Worm (Caenorhabditis elegans) whole organism, early embryonic: ENCODE results near the gene fbxc-58.

Source experiments
- B0310.2 ChIP-seq: sonication (generic microtip); optimal IDR thresholded peaks from 2 replicates; lab custom pipeline; 2016; ENCODE audit warnings: mild to moderate bottlenecking, missing genetic modification characterization, missing compliant biosample characterization
- F13C5.2 ChIP-seq: sonication (generic microtip); optimal IDR thresholded peaks from 2 replicates; lab custom pipeline; 2017; ENCODE audit warnings: mild to moderate bottlenecking, missing genetic modification characterization, inconsistent platforms, missing compliant biosample characterization
- aly-1 ChIP-seq: sonication (generic microtip); optimal IDR thresholded peaks from 2 replicates; lab custom pipeline; 2016; ENCODE audit warnings: missing genetic modification characterization, missing compliant biosample characterization
- ama-1 ChIP-seq: fragments of 150-350 bp; optimal IDR thresholded peaks from 2 replicates; lab custom pipeline; 2014
- ceh-13 ChIP-seq: fragments of 200-800 bp; sonication (Bioruptor generic); optimal IDR thresholded peaks from 2 replicates; lab custom pipeline; 2018; ENCODE audit warnings: mild to moderate bottlenecking, missing genetic modification characterization, missing compliant biosample characterization
- ceh-36 ChIP-seq: sonication (generic microtip); optimal IDR thresholded peaks from 2 replicates; lab custom pipeline; 2016; ENCODE audit warnings: missing genetic modification characterization, inconsistent platforms, missing compliant biosample characterization
- ets-7 ChIP-seq: sonication (generic microtip); optimal IDR thresholded peaks from 2 replicates; lab custom pipeline; 2016; ENCODE audit warnings: missing genotype, missing genetic modification characterization, missing compliant biosample characterization
- flt-1 ChIP-seq: fragments of 200-800 bp; sonication (Bioruptor generic); IDR thresholded peaks from 2 replicates; pipeline ENCODE4 v1.3.6; 2022; ENCODE audit warnings: missing genetic modification characterization, missing compliant biosample characterization
- hmbx-1 ChIP-seq: sonication (generic microtip); optimal IDR thresholded peaks from 2 replicates; lab custom pipeline; 2016; ENCODE audit warnings: mild to moderate bottlenecking, missing genetic modification characterization, missing compliant biosample characterization
- hmg-4 ChIP-seq: fragments of 200-800 bp; sonication (Bioruptor generic); optimal IDR thresholded peaks from 2 replicates; lab custom pipeline; 2018; ENCODE audit warnings: mild to moderate bottlenecking, missing genetic modification characterization, missing compliant biosample characterization
- hnd-1 ChIP-seq: sonication (generic microtip); optimal IDR thresholded peaks from 2 replicates; lab custom pipeline; 2016; ENCODE audit warnings: missing genetic modification characterization, missing compliant biosample characterization
- pes-1 ChIP-seq: fragments of 200-800 bp; sonication (Bioruptor generic); IDR thresholded peaks from 2 replicates; pipeline ENCODE4 v1.3.6; 2022; ENCODE audit warnings: missing genetic modification reagents, missing genetic modification characterization, missing compliant biosample characterization
- scrt-1 ChIP-seq: fragments of 200-800 bp; sonication (Bioruptor generic); IDR thresholded peaks from 2 replicates; pipeline ENCODE4 v1.3.6; 2022; ENCODE audit warnings: missing genetic modification characterization, missing compliant biosample characterization
- sea-1 ChIP-seq: fragments of 200-800 bp; sonication (Bioruptor generic); conservative IDR thresholded peaks from 2 replicates; pipeline ENCODE4 v1.3.6; 2022; ENCODE audit warnings: missing genetic modification characterization, missing compliant biosample characterization
- tbx-11 ChIP-seq: fragments of 200-800 bp; sonication (Bioruptor generic); IDR thresholded peaks from 2 replicates; pipeline ENCODE4 v1.3.6; 2022; ENCODE audit warnings: missing genetic modification characterization, missing compliant biosample characterization
- tbx-37 ChIP-seq: fragments of 200-800 bp; sonication (Bioruptor generic); conservative IDR thresholded peaks from 2 replicates; pipeline ENCODE4 v1.3.6; 2022; ENCODE audit warnings: missing genetic modification reagents, missing genetic modification characterization, missing compliant biosample characterization
- tra-4 ChIP-seq: sonication (generic microtip); optimal IDR thresholded peaks from 2 replicates; lab custom pipeline; 2017; ENCODE audit warnings: missing genetic modification characterization, missing compliant biosample characterization

fbxc-58 gene

ce11 chrIV:9384826-9385225, 13.5 kb downstream of the fbxc-58 start, which contains the start of gene C10C5.7:
TSS of gene C10C5.7 (plus strand) at chrIV:9385126.
- TF ChIP-seq scrt-1 (GFP tag; lab: Robert Waterston, UW) = no peak
- TF ChIP-seq F13C5.2 (tag; lab: Kevin White, UChicago) = no peak
- TF ChIP-seq ceh-13 (GFP tag; lab: Kevin White, UChicago) = no peak
- TF ChIP-seq sea-1 = no peak
- TF ChIP-seq hmg-4 (GFP tag; lab: Kevin White, UChicago) = no peak
- TF ChIP-seq hnd-1 (tag; lab: Kevin White, UChicago) = no peak
- TF ChIP-seq ama-1 (lab: Kevin White, UChicago) = no peak
- TF ChIP-seq ceh-36 (tag; lab: Kevin White, UChicago) = no peak
- TF ChIP-seq aly-1 (tag; lab: Kevin White, UChicago) = no peak
- no peak for TF ChIP-seq flt-1 (GFP tag; lab: Robert Waterston, UW)
- TF ChIP-seq pes-1 (GFP tag; lab: Robert Waterston, UW) = no peak
- no peak for TF ChIP-seq tra-4 (tag; lab: Kevin White, UChicago)
- TF ChIP-seq tbx-11 (GFP tag; lab: Robert Waterston, UW) = no peak

- no peak for TF ChIP-seq ceh-13 (GFP tag; lab: Kevin White, UChicago)
- no peak for TF ChIP-seq ceh-36 (tag; lab: Kevin White, UChicago)
- no peak for TF ChIP-seq hnd-1 (tag; lab: Kevin White, UChicago)
- no peak for TF ChIP-seq B0310.2
- no peak for TF ChIP-seq sea-1
- TF ChIP-seq tra-4 (tag; lab: Kevin White, UChicago) = no peak
- no peak for TF ChIP-seq F13C5.2 (tag; lab: Kevin White, UChicago)
- TF ChIP-seq scrt-1 (GFP tag; lab: Robert Waterston, UW) = no peak
- TF ChIP-seq ets-7 (tag; lab: Kevin White, UChicago) = no peak
- TF ChIP-seq tbx-37 (GFP tag; lab: Robert Waterston, UW) = no peak
- no peak for TF ChIP-seq aly-1 (tag; lab: Kevin White, UChicago)
- no peak for TF ChIP-seq flt-1 (GFP tag; lab: Robert Waterston, UW)
- TF ChIP-seq pes-1 (GFP tag; lab: Robert Waterston, UW) = no peak
- TF ChIP-seq tbx-11 (GFP tag; lab: Robert Waterston, UW) = no peak
- no peak for TF ChIP-seq ama-1 (lab: Kevin White, UChicago)
- TF ChIP-seq hmg-4 (GFP tag; lab: Kevin White, UChicago) = no peak
These were observed 14.7 kb downstream of the fbxc-58 start, which contains the start of gene daf-15 for ce11 chrIV:9386038-9386437. TSS of gene daf-15 (plus strand) at chrIV:9386208.

- TF ChIP-seq tbx-11 (GFP tag; lab: Robert Waterston, UW) = no peak
- TF ChIP-seq hmg-4 (GFP tag; lab: Kevin White, UChicago) = no peak
- no peak for TF ChIP-seq pes-1 (GFP tag; lab: Robert Waterston, UW)
- TF ChIP-seq tra-4 (tag; lab: Kevin White, UChicago) = no peak
- no peak for TF ChIP-seq sea-1
- TF ChIP-seq ceh-36 (tag; lab: Kevin White, UChicago) = no peak
- no peak for TF ChIP-seq ama-1 (lab: Kevin White, UChicago)
- TF ChIP-seq aly-1 (tag; lab: Kevin White, UChicago) = no peak
- no peak for TF ChIP-seq B0310.2
- TF ChIP-seq hmbx-1 (tag; lab: Kevin White, UChicago) = no peak
- no peak for TF ChIP-seq flt-1 (GFP tag; lab: Robert Waterston, UW)
- TF ChIP-seq F13C5.2 (tag; lab: Kevin White, UChicago) = no peak
These were observed 24.8 kb downstream of the fbxc-58 start, which contains the start of gene col-121 for ce11 chrIV:9396118-9396517. TSS of gene col-121 (minus strand) at chrIV:9396218.

ce11 chrIV:9397278-9397677, 26.0 kb downstream of the fbxc-58 start, which contains the start of gene F56D5.3:
TSS of gene F56D5.3 (plus strand) at chrIV:9397578.
- TF ChIP-seq F13C5.2 (tag; lab: Kevin White, UChicago) = no peak
- TF ChIP-seq tra-4 (tag; lab: Kevin White, UChicago) = no peak

- TF ChIP-seq tbx-37 (GFP tag; lab: Robert Waterston, UW) = no peak
- TF ChIP-seq tbx-11 (GFP tag; lab: Robert Waterston, UW) = no peak
- TF ChIP-seq ets-7 (tag; lab: Kevin White, UChicago) = no peak
- no peak for TF ChIP-seq scrt-1 (GFP tag; lab: Robert Waterston, UW)
- no peak for TF ChIP-seq ceh-13 (GFP tag; lab: Kevin White, UChicago)
- TF ChIP-seq tra-4 (tag; lab: Kevin White, UChicago) = no peak
- no peak for TF ChIP-seq F13C5.2 (tag; lab: Kevin White, UChicago)
- no peak for TF ChIP-seq hmbx-1 (tag; lab: Kevin White, UChicago)
- TF ChIP-seq flt-1 (GFP tag; lab: Robert Waterston, UW) = no peak
- TF ChIP-seq aly-1 (tag; lab: Kevin White, UChicago) = no peak
- no peak for TF ChIP-seq sea-1
- no peak for TF ChIP-seq pes-1 (GFP tag; lab: Robert Waterston, UW)
- TF ChIP-seq ceh-36 (tag; lab: Kevin White, UChicago) = no peak
- no peak for TF ChIP-seq ama-1 (lab: Kevin White, UChicago)
- TF ChIP-seq hnd-1 (tag; lab: Kevin White, UChicago) = no peak
These were observed 27.2 kb downstream of the fbxc-58 start, which contains the start of gene F56D5.2 for ce11 chrIV:9398512-9398911. TSS of gene F56D5.2 (minus strand) at chrIV:9398612.

- TF ChIP-seq aly-1 (tag; lab: Kevin White, UChicago) (no peak), flt-1 (GFP tag; lab: Robert Waterston, UW) (no peak), tra-4 (tag; lab: Kevin White, UChicago) (no peak), ama-1 (lab: Kevin White, UChicago) (no peak), ets-7 (tag; lab: Kevin White, UChicago) (no peak), B0310.2 (no peak), sea-1 (no peak), ceh-13 (GFP tag; lab: Kevin White, UChicago) (no peak), pes-1 (GFP tag; lab: Robert Waterston, UW) (no peak), scrt-1 (GFP tag; lab: Robert Waterston, UW) (no peak)
These were observed 30.4 kb downstream of the fbxc-58 start, which contains the start of gene F56D5.6 for ce11 chrIV:9401715-9402114. TSS of gene F56D5.6 (plus strand) at chrIV:9401922.
